Fruit fly (Drosophila melanogaster): ENCODE measurements around the gene RhoGAP71E.

The RhoGAP71E gene

DNA sequence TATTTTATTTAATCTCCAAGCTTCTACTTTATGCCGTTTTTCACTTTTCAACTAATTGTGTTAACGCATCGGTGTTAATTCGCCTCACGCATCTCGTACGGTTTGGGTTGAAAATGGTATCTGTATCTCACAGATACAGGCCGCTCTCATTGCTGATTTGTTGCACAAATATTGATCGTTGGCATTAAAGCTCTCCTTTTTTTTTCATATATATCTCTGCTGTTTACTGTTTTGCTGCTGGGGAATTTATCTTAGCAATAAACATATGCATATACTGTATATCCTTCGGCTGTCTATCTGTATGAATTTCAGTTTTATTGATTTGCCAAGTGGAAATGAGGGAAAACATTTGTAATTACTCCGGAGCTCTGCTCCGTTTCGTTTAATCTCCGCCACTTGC lies 44.0 kb downstream of the RhoGAP71E start:
- TF ChIP-seq CG8478 (optimal IDR thresholded peaks at IDR 0.05) = no peak
- TF ChIP-seq CTCF (optimal IDR thresholded peaks at IDR 0.05) = no peak

dm6 chr3L:15634368-15635075 lies 45.9 kb downstream of the RhoGAP71E start:
- no peak for TF ChIP-seq CTCF (optimal IDR thresholded peaks at IDR 0.05)
- TF ChIP-seq CG8478 (optimal IDR thresholded peaks at IDR 0.05) = no peak

- TF ChIP-seq CTCF (optimal IDR thresholded peaks at IDR 0.05) (no peak), CG8478 (optimal IDR thresholded peaks at IDR 0.05) (no peak)
Measured at dm6 chr3L:15636359-15636758, 47.7 kb downstream of the RhoGAP71E start.

dm6 chr3L:15636978-15637377 lies 48.3 kb downstream of the RhoGAP71E start:
- TF ChIP-seq CG8478 (optimal IDR thresholded peaks at IDR 0.05) (no peak), CTCF (optimal IDR thresholded peaks at IDR 0.05) (peak in 1 of 2 experiments; percentile 22)

DNA sequence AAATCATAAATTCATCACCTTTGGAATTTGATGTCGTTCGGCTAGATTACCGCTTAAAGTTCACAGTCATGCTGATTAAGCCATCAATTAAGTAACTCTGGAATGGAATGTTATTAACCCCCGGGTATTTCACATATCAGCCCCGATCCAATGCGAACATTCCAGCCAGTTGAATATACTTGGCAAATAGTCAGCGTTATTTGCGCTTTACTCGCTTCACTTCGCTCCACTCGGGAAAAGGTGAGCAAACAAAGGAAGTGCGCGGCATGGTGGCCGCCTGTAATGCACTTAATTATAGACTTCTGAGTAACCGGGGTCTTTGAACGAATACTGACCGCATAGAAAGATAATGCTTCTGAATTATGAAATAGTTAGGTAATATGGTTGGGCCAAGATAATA lies 49.0 kb downstream of the RhoGAP71E start:
- TF ChIP-seq CG8478 (optimal IDR thresholded peaks at IDR 0.05) = no peak
- no peak for TF ChIP-seq CTCF (optimal IDR thresholded peaks at IDR 0.05)

DNA sequence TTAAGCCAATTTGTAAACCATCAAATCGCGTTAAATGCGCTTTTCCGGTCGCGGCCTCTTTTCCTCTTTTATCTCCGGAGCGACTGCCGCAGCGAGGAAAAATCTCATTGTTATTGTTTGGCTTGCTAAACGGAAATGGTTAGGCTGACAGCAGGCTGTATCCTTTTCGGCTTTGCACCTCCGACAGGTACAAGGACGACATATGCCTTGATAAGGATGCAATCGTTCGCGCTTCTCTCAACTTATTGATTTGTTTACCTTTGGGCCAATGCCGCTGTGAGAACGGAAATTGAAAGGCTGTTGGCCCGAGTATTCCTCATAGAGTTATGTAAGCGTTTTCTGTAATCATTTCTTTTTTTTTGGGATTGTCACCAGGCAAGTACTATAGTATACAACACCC lies 49.9 kb downstream of the RhoGAP71E start:
- TF ChIP-seq CG8478 (optimal IDR thresholded peaks at IDR 0.05) (no peak), CTCF (optimal IDR thresholded peaks at IDR 0.05) (no peak)

DNA sequence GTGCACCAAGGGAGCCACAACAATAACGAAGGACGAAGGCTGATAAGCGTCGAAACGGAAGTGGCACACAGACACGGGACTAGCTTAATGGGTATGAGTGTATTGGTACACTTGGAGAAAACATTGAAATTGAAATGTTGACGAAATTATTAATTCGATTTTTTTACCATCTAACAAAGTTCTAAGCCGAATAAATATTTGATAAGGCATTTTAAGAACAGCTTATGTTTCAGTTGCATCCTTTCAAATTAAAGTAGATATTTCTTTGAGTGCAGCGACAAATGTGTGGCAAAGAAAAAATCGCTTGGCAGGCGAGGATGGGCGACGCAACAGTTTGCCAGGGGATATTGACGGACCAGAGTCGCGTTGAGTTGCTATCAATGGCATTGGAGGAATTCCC lies 51.3 kb downstream of the RhoGAP71E start:
- TF ChIP-seq CTCF (optimal IDR thresholded peaks at IDR 0.05) (no peak), CG8478 (optimal IDR thresholded peaks at IDR 0.05) (no peak)

- TF ChIP-seq CTCF (optimal IDR thresholded peaks at IDR 0.05) = no peak
Measured at dm6 chr3L:15641590-15642019, 52.9 kb downstream of the RhoGAP71E start.

dm6 chr3L:15646182-15646581 lies 57.5 kb downstream of the RhoGAP71E start:
- TF ChIP-seq CG8478 (optimal IDR thresholded peaks at IDR 0.05) (no peak), CTCF (optimal IDR thresholded peaks at IDR 0.05) (no peak)

- TF ChIP-seq CG8478 (optimal IDR thresholded peaks at IDR 0.05) (no peak), CTCF (optimal IDR thresholded peaks at IDR 0.05) (no peak)
Measured at dm6 chr3L:15647712-15648621, 59.3 kb downstream of the RhoGAP71E start, which contains the start of the genes comm3 and CG43083. comm3 (minus strand) TSS chr3L:15647762. CG43083 (plus strand) TSS chr3L:15648571.

DNA sequence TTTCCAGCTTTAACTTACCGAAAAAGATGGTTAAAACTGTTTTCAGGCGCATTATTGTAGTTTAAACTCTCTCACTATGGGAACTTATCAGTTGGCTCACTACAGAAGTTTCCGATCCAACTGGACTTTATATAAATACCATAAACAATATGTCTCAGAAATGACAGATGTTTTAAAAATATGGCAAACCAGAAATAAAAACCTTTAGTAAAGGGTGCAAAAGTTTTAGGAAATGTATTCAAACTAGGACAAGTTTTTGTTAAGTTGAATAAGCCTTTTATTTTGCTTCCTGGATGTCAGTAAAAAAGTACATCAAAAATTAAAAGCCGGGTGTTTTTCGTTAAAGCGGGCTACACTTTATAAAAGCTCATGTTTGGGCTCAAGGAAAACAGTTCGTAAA lies 60.9 kb downstream of the RhoGAP71E start, which contains the start of the genes Eig71Ea and Eig71Eb:
TSS of gene Eig71Ea (minus strand) at position 101 of the 400 bp plus-strand sequence.
TSS of gene Eig71Eb (plus strand) at position 376 of the 400 bp plus-strand sequence.
- TF ChIP-seq CG8478 (optimal IDR thresholded peaks at IDR 0.05) (no peak), CTCF (optimal IDR thresholded peaks at IDR 0.05) (no peak)

DNA sequence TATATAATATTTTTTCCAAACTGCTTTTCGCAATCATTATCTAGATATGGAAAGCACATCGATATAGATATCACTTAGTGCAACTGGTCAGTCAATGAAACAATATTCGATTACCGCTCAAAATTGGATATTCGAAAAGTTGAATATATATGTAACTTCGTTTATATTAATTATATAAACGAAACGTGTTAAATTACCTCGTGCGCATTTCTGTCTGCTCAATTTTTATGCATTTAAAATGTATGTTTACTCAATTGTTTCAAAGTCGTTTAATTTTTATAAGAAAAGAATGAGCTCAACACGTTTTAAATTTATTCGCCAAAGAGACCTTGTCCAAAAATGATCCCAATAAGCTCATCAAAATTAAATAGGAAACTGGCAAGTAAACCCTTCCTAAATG lies 61.9 kb downstream of the RhoGAP71E start, which contains the start of gene CG43084:
TSS of gene CG43084 (plus strand) at position 301 of the 400 bp plus-strand sequence.
- TF ChIP-seq CG8478 (optimal IDR thresholded peaks at IDR 0.05) = no peak
- TF ChIP-seq CTCF (optimal IDR thresholded peaks at IDR 0.05) = no peak

DNA sequence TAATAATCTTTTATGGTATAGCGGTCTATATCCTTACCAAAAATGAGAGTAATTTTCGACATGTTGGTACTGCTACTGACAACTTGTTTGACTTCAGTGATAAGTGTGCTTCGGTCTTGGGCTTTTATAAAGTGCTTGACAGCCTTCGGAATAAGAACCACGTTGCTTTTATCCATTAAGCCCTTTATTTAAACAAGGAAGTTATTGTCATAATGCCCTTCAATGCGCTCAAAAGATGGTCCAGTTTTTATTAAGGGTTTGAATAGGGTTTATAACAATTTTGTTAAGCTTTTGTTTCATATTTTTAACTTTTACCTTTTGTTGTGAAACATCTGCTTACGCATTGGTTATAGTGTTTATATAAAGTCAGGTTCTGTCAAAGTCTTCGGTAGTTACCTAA lies 63.5 kb downstream of the RhoGAP71E start, which contains the start of the genes Eig71Ec and Eig71Ed:
TSS of gene Eig71Ec (minus strand) at position 101 of the 400 bp plus-strand sequence.
TSS of gene Eig71Ed (plus strand) at position 384 of the 400 bp plus-strand sequence.
- no peak for TF ChIP-seq CG8478 (optimal IDR thresholded peaks at IDR 0.05)
- TF ChIP-seq CTCF (optimal IDR thresholded peaks at IDR 0.05) = no peak

dm6 chr3L:15655910-15656309 lies 67.2 kb downstream of the RhoGAP71E start, which contains the start of gene Eig71Ee:
Eig71Ee (minus strand) TSS chr3L:15656010.
- TF ChIP-seq CTCF (optimal IDR thresholded peaks at IDR 0.05) = no peak

DNA sequence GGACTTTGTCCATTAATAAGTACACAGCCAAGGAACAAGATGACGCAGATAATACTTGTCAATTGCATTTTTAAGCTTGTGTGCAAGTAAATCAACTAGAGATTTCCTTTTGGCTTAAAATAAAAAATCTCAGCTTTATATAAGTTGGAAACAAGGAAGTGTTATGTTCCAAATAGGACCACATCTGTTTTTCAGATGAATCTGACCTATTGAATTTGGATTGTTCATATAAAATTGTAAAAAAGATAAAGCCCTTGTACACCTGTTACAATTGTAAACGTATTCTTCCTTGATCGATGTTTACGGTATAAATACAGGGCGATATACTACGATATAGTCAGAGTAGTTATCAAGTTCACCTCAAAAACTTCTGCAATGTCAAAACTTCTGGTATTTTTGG lies 68.6 kb downstream of the RhoGAP71E start, which contains the start of the genes Eig71Ef and Eig71Eg:
TSS of gene Eig71Ef (minus strand) at position 101 of the 400 bp plus-strand sequence.
TSS of gene Eig71Eg (plus strand) at position 339 of the 400 bp plus-strand sequence.
- no peak for TF ChIP-seq CG8478 (optimal IDR thresholded peaks at IDR 0.05)
- no peak for TF ChIP-seq CTCF (optimal IDR thresholded peaks at IDR 0.05)

Measured in S2 (cell line).